Worm (Caenorhabditis elegans): ENCODE measurements around the gene VM106R.1.
A peak's percentile ranks its signal among the peaks of the same experiment; 100 is the strongest.

VM106R.1 gene

DNA sequence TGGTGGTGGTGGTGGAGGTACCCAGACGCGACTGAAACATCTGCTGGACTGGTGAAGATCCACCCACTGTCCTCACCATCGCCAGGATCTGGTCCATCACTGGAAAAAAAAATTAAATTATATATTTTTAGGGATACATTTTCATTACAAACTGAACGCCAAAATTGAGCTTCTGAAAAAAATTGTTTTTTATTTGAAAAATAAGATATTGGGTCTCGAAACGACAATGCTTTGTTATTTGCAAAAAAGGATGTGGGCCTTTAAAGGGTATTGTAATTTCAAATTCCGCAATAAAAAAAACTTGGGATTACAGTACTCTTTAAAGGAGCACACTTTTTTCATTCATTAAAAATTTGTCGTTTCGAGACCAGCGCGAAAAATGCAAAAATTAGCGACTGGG is 20.9 kb upstream of the VM106R.1 start, which contains the start of gene M106.2:
Gene M106.2 (minus strand): TSS at position 101 of the 400 bp plus-strand sequence.
- TF ChIP-seq flt-1 (GFP tag; IDR thresholded peaks at IDR 0.05) (no peak), ceh-36 (tag; optimal IDR thresholded peaks at IDR 0.05) (no peak), tbx-11 (GFP tag; IDR thresholded peaks at IDR 0.05) (no peak), ceh-13 (GFP tag; optimal IDR thresholded peaks at IDR 0.05) (no peak), scrt-1 (GFP tag; IDR thresholded peaks at IDR 0.05) (no peak), tbx-37 (GFP tag; conservative IDR thresholded peaks at IDR 0.05) (no peak), aly-1 (tag; optimal IDR thresholded peaks at IDR 0.05) (no peak), hmbx-1 (tag; optimal IDR thresholded peaks at IDR 0.05) (no peak)

ce11 chrII:10847057-10847456 is 18.1 kb upstream of the VM106R.1 start:
- no peak for TF ChIP-seq hmbx-1 (tag; optimal IDR thresholded peaks at IDR 0.05)
- TF ChIP-seq ceh-13 (GFP tag; optimal IDR thresholded peaks at IDR 0.05), result no peak
- TF ChIP-seq pes-1 (GFP tag; IDR thresholded peaks at IDR 0.05), result no peak
- no peak for TF ChIP-seq tbx-11 (GFP tag; IDR thresholded peaks at IDR 0.05)
- no peak for TF ChIP-seq flt-1 (GFP tag; IDR thresholded peaks at IDR 0.05)
- TF ChIP-seq B0310.2 (tag; optimal IDR thresholded peaks at IDR 0.05), result no peak
- TF ChIP-seq tbx-37 (GFP tag; conservative IDR thresholded peaks at IDR 0.05), result no peak
- no peak for TF ChIP-seq hnd-1 (tag; optimal IDR thresholded peaks at IDR 0.05)
- no peak for TF ChIP-seq sea-1 (GFP tag; conservative IDR thresholded peaks at IDR 0.05)

DNA sequence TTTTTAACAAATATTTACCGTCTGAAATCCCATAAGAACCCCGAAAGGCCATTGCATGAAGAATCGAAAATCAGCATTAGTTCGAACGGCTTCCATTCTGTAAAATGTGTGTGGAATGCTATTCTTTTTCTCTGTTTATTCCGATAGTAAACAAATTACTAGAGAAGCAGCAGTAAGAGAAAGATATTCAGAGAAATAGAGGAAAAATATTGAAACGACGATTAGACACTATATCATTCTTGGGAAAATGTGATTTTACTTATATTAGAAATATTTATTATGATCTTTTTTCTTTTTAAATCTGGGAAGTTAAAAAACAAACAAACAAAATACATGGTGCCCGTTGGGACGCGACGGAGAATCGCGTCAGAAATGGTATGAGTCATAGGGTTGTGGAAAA is 14.5 kb upstream of the VM106R.1 start, which contains the start of gene M106.8:
Gene M106.8 (minus strand): TSS at position 101 of the 400 bp plus-strand sequence.
- no peak for TF ChIP-seq aly-1 (tag; optimal IDR thresholded peaks at IDR 0.05)
- TF ChIP-seq tbx-11 (GFP tag; IDR thresholded peaks at IDR 0.05), result no peak

DNA sequence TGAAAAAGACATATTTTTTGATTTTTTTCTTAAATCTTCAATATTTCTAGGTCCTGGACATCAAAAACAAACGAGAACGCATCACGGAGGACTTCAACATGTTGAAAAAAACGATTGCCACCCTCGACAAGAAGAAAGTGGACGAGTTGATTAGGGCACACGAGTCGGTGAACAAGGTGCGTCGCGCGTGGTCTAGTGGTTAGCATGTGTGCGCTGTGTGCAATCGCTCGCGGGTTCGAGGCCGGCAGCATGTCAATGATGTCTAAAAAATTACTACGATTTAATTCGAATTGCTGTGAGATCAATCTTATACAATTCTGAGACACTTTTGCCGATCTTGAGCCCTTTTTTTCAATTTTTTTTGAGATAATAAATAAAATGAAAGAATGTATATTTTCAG is 11.1 kb upstream of the VM106R.1 start:
- peak; percentile 96 for TF ChIP-seq flt-1 (GFP tag; IDR thresholded peaks at IDR 0.05)
- TF ChIP-seq aly-1 (tag; optimal IDR thresholded peaks at IDR 0.05), result peak; percentile 96
- TF ChIP-seq ets-7 (tag; optimal IDR thresholded peaks at IDR 0.05), result peak; percentile 83
- peak; percentile 91 for TF ChIP-seq hnd-1 (tag; optimal IDR thresholded peaks at IDR 0.05)
- TF ChIP-seq ama-1 (optimal IDR thresholded peaks at IDR 0.05), result peak; percentile 89
- peak; percentile 94 for TF ChIP-seq tbx-11 (GFP tag; IDR thresholded peaks at IDR 0.05)
- TF ChIP-seq ceh-36 (tag; optimal IDR thresholded peaks at IDR 0.05), result peak; percentile 96
- peak; percentile 94 for TF ChIP-seq tra-4 (tag; optimal IDR thresholded peaks at IDR 0.05)
- peak; percentile 98 for TF ChIP-seq scrt-1 (GFP tag; IDR thresholded peaks at IDR 0.05)
- peak; percentile 89 for TF ChIP-seq B0310.2 (tag; optimal IDR thresholded peaks at IDR 0.05)
- TF ChIP-seq F13C5.2 (tag; optimal IDR thresholded peaks at IDR 0.05), result peak; percentile 97
- peak; percentile 92 for TF ChIP-seq hmbx-1 (tag; optimal IDR thresholded peaks at IDR 0.05)
- TF ChIP-seq sea-1 (GFP tag; conservative IDR thresholded peaks at IDR 0.05), result peak; percentile 92
- TF ChIP-seq tbx-37 (GFP tag; conservative IDR thresholded peaks at IDR 0.05), result peak; percentile 93
- peak; percentile 99 for TF ChIP-seq hmg-4 (GFP tag; optimal IDR thresholded peaks at IDR 0.05)
- TF ChIP-seq pes-1 (GFP tag; IDR thresholded peaks at IDR 0.05), result peak; percentile 96
- peak; percentile 96 for TF ChIP-seq ceh-13 (GFP tag; optimal IDR thresholded peaks at IDR 0.05)

- TF ChIP-seq flt-1 (GFP tag; IDR thresholded peaks at IDR 0.05) (no peak), hmg-4 (GFP tag; optimal IDR thresholded peaks at IDR 0.05) (no peak), aly-1 (tag; optimal IDR thresholded peaks at IDR 0.05) (no peak), sea-1 (GFP tag; conservative IDR thresholded peaks at IDR 0.05) (no peak), ets-7 (tag; optimal IDR thresholded peaks at IDR 0.05) (no peak), ceh-36 (tag; optimal IDR thresholded peaks at IDR 0.05) (no peak), tbx-37 (GFP tag; conservative IDR thresholded peaks at IDR 0.05) (no peak), F13C5.2 (tag; optimal IDR thresholded peaks at IDR 0.05) (no peak)
Measured at ce11 chrII:10838550-10838949, 9.6 kb upstream of the VM106R.1 start.

- TF ChIP-seq F13C5.2 (tag; optimal IDR thresholded peaks at IDR 0.05) (no peak), flt-1 (GFP tag; IDR thresholded peaks at IDR 0.05) (no peak), hmbx-1 (tag; optimal IDR thresholded peaks at IDR 0.05) (no peak)
Measured at ce11 chrII:10834717-10835116, 5.7 kb upstream of the VM106R.1 start.

- TF ChIP-seq sea-1 (GFP tag; conservative IDR thresholded peaks at IDR 0.05) (no peak), tra-4 (tag; optimal IDR thresholded peaks at IDR 0.05) (no peak), ceh-13 (GFP tag; optimal IDR thresholded peaks at IDR 0.05) (no peak), hmbx-1 (tag; optimal IDR thresholded peaks at IDR 0.05) (no peak), tbx-37 (GFP tag; conservative IDR thresholded peaks at IDR 0.05) (no peak), tbx-11 (GFP tag; IDR thresholded peaks at IDR 0.05) (no peak), hmg-4 (GFP tag; optimal IDR thresholded peaks at IDR 0.05) (no peak), hnd-1 (tag; optimal IDR thresholded peaks at IDR 0.05) (no peak), B0310.2 (tag; optimal IDR thresholded peaks at IDR 0.05) (no peak), ets-7 (tag; optimal IDR thresholded peaks at IDR 0.05) (no peak), ama-1 (optimal IDR thresholded peaks at IDR 0.05) (no peak), aly-1 (tag; optimal IDR thresholded peaks at IDR 0.05) (no peak), flt-1 (GFP tag; IDR thresholded peaks at IDR 0.05) (no peak), pes-1 (GFP tag; IDR thresholded peaks at IDR 0.05) (no peak), F13C5.2 (tag; optimal IDR thresholded peaks at IDR 0.05) (no peak), ceh-36 (tag; optimal IDR thresholded peaks at IDR 0.05) (no peak), scrt-1 (GFP tag; IDR thresholded peaks at IDR 0.05) (no peak)
Measured at ce11 chrII:10829572-10829971, 591 bp upstream of the VM106R.1 start.

- TF ChIP-seq F13C5.2 (tag; optimal IDR thresholded peaks at IDR 0.05) (peak; percentile 20), ceh-13 (GFP tag; optimal IDR thresholded peaks at IDR 0.05) (no peak), pes-1 (GFP tag; IDR thresholded peaks at IDR 0.05) (peak; percentile 62; the same call in 1 of the 2 replicates)
Measured at ce11 chrII:10824046-10824445, 4.9 kb downstream of the VM106R.1 start, which contains the start of the genes R06F6.12 and mix-1. TSS of gene R06F6.12 (minus strand) at chrII:10824081. TSS of gene mix-1 (plus strand) at chrII:10824246.
